Worm (Caenorhabditis elegans): ENCODE measurements around the gene rbc-1.

rbc-1 gene

ce11 chrX:14633679-14634078 lies 22.5 kb downstream of the rbc-1 start:
- TF ChIP-seq pbrm-1 (GFP tag; IDR thresholded peaks at IDR 0.05), result no peak
- TF ChIP-seq madf-3 (GFP tag; IDR thresholded peaks at IDR 0.05), result no peak
- TF ChIP-seq B0336.3 (GFP tag; IDR thresholded peaks at IDR 0.05), result no peak
- TF ChIP-seq lin-26 (GFP tag; IDR thresholded peaks at IDR 0.05), result no peak
- TF ChIP-seq nfya-2 (GFP tag; IDR thresholded peaks at IDR 0.05), result no peak
- TF ChIP-seq F55B11.4 (tag; optimal IDR thresholded peaks at IDR 0.05; ENCODE audit: borderline replicate concordance, insufficient read depth), result no peak
- no peak for TF ChIP-seq nhr-179 (tag; optimal IDR thresholded peaks at IDR 0.05)
- no peak for TF ChIP-seq F22D6.2 (tag; optimal IDR thresholded peaks at IDR 0.05)
- TF ChIP-seq Y56A3A.18 (GFP tag; IDR thresholded peaks at IDR 0.05), result no peak
- no peak for TF ChIP-seq ceh-40 (GFP tag; IDR thresholded peaks at IDR 0.05)
- no peak for TF ChIP-seq atf-7 (tag; optimal IDR thresholded peaks at IDR 0.05)
- no peak for TF ChIP-seq ceh-58 (GFP tag; IDR thresholded peaks at IDR 0.05)
- no peak for TF ChIP-seq dpl-1 (GFP tag; optimal IDR thresholded peaks at IDR 0.05)
- TF ChIP-seq zim-3 (tag; optimal IDR thresholded peaks at IDR 0.05), result no peak
- no peak for TF ChIP-seq lag-1 (GFP tag; IDR thresholded peaks at IDR 0.05)
- TF ChIP-seq lin-35 (GFP tag; optimal IDR thresholded peaks at IDR 0.05), result no peak
- TF ChIP-seq efl-1 (GFP tag; optimal IDR thresholded peaks at IDR 0.05), result no peak
- no peak for TF ChIP-seq athp-1 (tag; optimal IDR thresholded peaks at IDR 0.05)
- no peak for TF ChIP-seq lsl-1 (GFP tag; optimal IDR thresholded peaks at IDR 0.05)
- no peak for TF ChIP-seq gei-17 (GFP tag; optimal IDR thresholded peaks at IDR 0.05)

ce11 chrX:14636157-14636556 lies 25.0 kb downstream of the rbc-1 start, which contains the start of gene F54E4.3:
Gene F54E4.3, minus strand, starts transcription at chrX:14636421.
- no peak for TF ChIP-seq hrde-1 (tag; optimal IDR thresholded peaks at IDR 0.05; ENCODE audit: borderline replicate concordance)
- TF ChIP-seq ceh-79 (tag; optimal IDR thresholded peaks at IDR 0.05), result no peak
- no peak for TF ChIP-seq hmg-20 (GFP tag; IDR thresholded peaks at IDR 0.05)
- TF ChIP-seq somi-1 (GFP tag; optimal IDR thresholded peaks at IDR 0.05), result no peak
- no peak for TF ChIP-seq pbrm-1 (GFP tag; IDR thresholded peaks at IDR 0.05)
- TF ChIP-seq ztf-22 (GFP tag; optimal IDR thresholded peaks at IDR 0.05), result no peak
- TF ChIP-seq dox-1 (GFP tag; IDR thresholded peaks at IDR 0.05), result no peak
- TF ChIP-seq bed-2 (GFP tag; IDR thresholded peaks at IDR 0.05), result no peak
- TF ChIP-seq rec-8 (tag; optimal IDR thresholded peaks at IDR 0.05), result no peak
- no peak for TF ChIP-seq F23B12.7 (tag; optimal IDR thresholded peaks at IDR 0.05; ENCODE audit: insufficient read depth)
- no peak for TF ChIP-seq let-607 (tag; optimal IDR thresholded peaks at IDR 0.05)

ce11 chrX:14636712-14637111 lies 25.5 kb downstream of the rbc-1 start:
- TF ChIP-seq K12H6.12 (tag; optimal IDR thresholded peaks at IDR 0.05) (peak; percentile 55), let-607 (tag; optimal IDR thresholded peaks at IDR 0.05) (no peak), somi-1 (GFP tag; optimal IDR thresholded peaks at IDR 0.05) (no peak), pbrm-1 (GFP tag; IDR thresholded peaks at IDR 0.05) (no peak), hlh-26 (GFP tag; conservative IDR thresholded peaks at IDR 0.05) (no peak), dox-1 (GFP tag; IDR thresholded peaks at IDR 0.05) (no peak), B0261.1 (tag; optimal IDR thresholded peaks at IDR 0.05) (no peak), hmg-1.2 (GFP tag; IDR thresholded peaks at IDR 0.05) (no peak), ztf-26 (tag; optimal IDR thresholded peaks at IDR 0.05) (no peak), lin-35 (GFP tag; optimal IDR thresholded peaks at IDR 0.05) (peak in 1 of 3 experiments; percentile 30), F55B11.4 (tag; optimal IDR thresholded peaks at IDR 0.05; ENCODE audit: borderline replicate concordance, insufficient read depth) (no peak), dpff-1 (tag; optimal IDR thresholded peaks at IDR 0.05) (no peak), madf-6 (GFP tag; IDR thresholded peaks at IDR 0.05) (no peak), D2030.7 (GFP tag; IDR thresholded peaks at IDR 0.05) (no peak), ZK185.1 (tag; optimal IDR thresholded peaks at IDR 0.05; ENCODE audit: poor library complexity, severe bottlenecking) (no peak), hsf-1 (GFP tag; IDR thresholded peaks at IDR 0.05) (no peak), nhr-27 (tag; optimal IDR thresholded peaks at IDR 0.05) (no peak), nfyb-1 (GFP tag; IDR thresholded peaks at IDR 0.05) (0 out of 2 replicates have a peak, but pooled peaks have one; percentile 67), aptf-3 (GFP tag; IDR thresholded peaks at IDR 0.05) (0 out of 2 replicates have a peak, but pooled peaks have one; percentile 41), hlh-12 (tag; optimal IDR thresholded peaks at IDR 0.05) (no peak), die-1 (tag; optimal IDR thresholded peaks at IDR 0.05) (no peak), sdz-38 (tag; optimal IDR thresholded peaks at IDR 0.05) (no peak), efl-1 (GFP tag; optimal IDR thresholded peaks at IDR 0.05) (no peak)

Data from whole organism, young adult.